ENCODE assay signal across 1 fruit fly cellular context in genomic region chr3L:16442628-16443027, dm6.
A peak's percentile ranks its signal among the peaks of the same experiment; 100 is the strongest.
TF ChIP-seq lines count a peak whose summit lies in the region.

No protein-coding gene starts in this region.

TF ChIP-seq in whole organism, embryonic, 481 proteins besides CTCF, POLR2A, EP300 and RAD21 (continued from another document):
- TF ChIP-seq sens (GFP tag; lab: Kevin White, UChicago) (peak; percentile 23), CG13296 (GFP tag; optimal IDR thresholded peaks at IDR 0.05; lab: Kevin White, UChicago) (no peak), ab (GFP tag; optimal IDR thresholded peaks at IDR 0.05; lab: Kevin White, UChicago) (no peak), CG16815 (GFP tag; optimal IDR thresholded peaks at IDR 0.05; lab: Kevin White, UChicago) (no peak), Kr (GFP tag; optimal IDR thresholded peaks at IDR 0.05; lab: Kevin White, UChicago) (no peak), jumu (GFP tag; optimal IDR thresholded peaks at IDR 0.05; lab: Kevin White, UChicago) (no peak), CG31441 (GFP tag; IDR thresholded peaks at IDR 0.05; lab: Robert Waterston, UW) (peak; percentile 24; the same call in 1 of the 2 replicates), CG2712 (tag; optimal IDR thresholded peaks at IDR 0.05; lab: Kevin White, UChicago) (peak; percentile 22), CG8388 (GFP tag; optimal IDR thresholded peaks at IDR 0.05; lab: Kevin White, UChicago) (peak; percentile 17), CG11504 (tag; optimal IDR thresholded peaks at IDR 0.05; lab: Kevin White, UChicago) (peak; percentile 44), az2 (GFP tag; optimal IDR thresholded peaks at IDR 0.05; lab: Kevin White, UChicago) (peak; percentile 1), CG12391 (tag; optimal IDR thresholded peaks at IDR 0.05; lab: Kevin White, UChicago) (no peak), BEAF-32 (GFP tag; optimal IDR thresholded peaks at IDR 0.05; lab: Kevin White, UChicago) (no peak), lmd (GFP tag; IDR thresholded peaks at IDR 0.05; lab: Robert Waterston, UW) (no peak), CG11696 (GFP tag; IDR thresholded peaks at IDR 0.05; lab: Robert Waterston, UW) (no peak), Tbp (GFP tag; optimal IDR thresholded peaks at IDR 0.05; lab: Kevin White, UChicago) (no peak), otp (GFP tag; IDR thresholded peaks at IDR 0.05; lab: Robert Waterston, UW) (no peak), Dp (GFP tag; optimal IDR thresholded peaks at IDR 0.05; lab: Kevin White, UChicago) (no peak), repo (GFP tag; optimal IDR thresholded peaks at IDR 0.05; lab: Kevin White, UChicago) (no peak), CG9609 (GFP tag; optimal IDR thresholded peaks at IDR 0.05; lab: Kevin White, UChicago) (no peak), Asciz (GFP tag; optimal IDR thresholded peaks at IDR 0.05; lab: Kevin White, UChicago) (peak; percentile 27), CG2678 (tag; optimal IDR thresholded peaks at IDR 0.05; lab: Kevin White, UChicago) (no peak), CG10267 (tag; optimal IDR thresholded peaks at IDR 0.05; lab: Kevin White, UChicago) (no peak), Nf-YB (GFP tag; optimal IDR thresholded peaks at IDR 0.05; lab: Kevin White, UChicago) (no peak), CG11247 (GFP tag; IDR thresholded peaks at IDR 0.05; lab: Robert Waterston, UW) (no peak), CG4360 (GFP tag; IDR thresholded peaks at IDR 0.05; lab: Robert Waterston, UW) (no peak), nerfin-2 (GFP tag; IDR thresholded peaks at IDR 0.05; lab: Robert Waterston, UW; ENCODE audit: partially characterized antibody) (no peak), CHES-1-like (GFP tag; optimal IDR thresholded peaks at IDR 0.05; lab: Kevin White, UChicago) (no peak), CG12071 (GFP tag; optimal IDR thresholded peaks at IDR 0.05; lab: Kevin White, UChicago) (no peak), CG12219 (GFP tag; optimal IDR thresholded peaks at IDR 0.05; lab: Kevin White, UChicago) (no peak), HLH4C (GFP tag; IDR thresholded peaks at IDR 0.05; lab: Robert Waterston, UW; ENCODE audit: partially characterized antibody) (no peak), Chrac-16 (GFP tag; optimal IDR thresholded peaks at IDR 0.05; lab: Kevin White, UChicago) (no peak), Bdp1 (GFP tag; optimal IDR thresholded peaks at IDR 0.05; lab: Kevin White, UChicago) (no peak), CG4730 (GFP tag; IDR thresholded peaks at IDR 0.05; lab: Robert Waterston, UW) (no peak), CG16779 (GFP tag; IDR thresholded peaks at IDR 0.05; lab: Robert Waterston, UW) (no peak), bsh (GFP tag; optimal IDR thresholded peaks at IDR 0.05; lab: Kevin White, UChicago) (peak in 1 of 2 experiments; percentile 44), CG43689 (GFP tag; IDR thresholded peaks at IDR 0.05; lab: Robert Waterston, UW) (no peak), phol (tag; optimal IDR thresholded peaks at IDR 0.05; lab: Kevin White, UChicago) (peak; percentile 41), CG17361 (GFP tag; IDR thresholded peaks at IDR 0.05; lab: Robert Waterston, UW) (0 out of 3 replicates have a peak, but pooled peaks have one; percentile 26), trh (GFP tag; optimal IDR thresholded peaks at IDR 0.05; lab: Kevin White, UChicago) (no peak), CG1603 (tag; optimal IDR thresholded peaks at IDR 0.05; lab: Kevin White, UChicago) (peak; percentile 44), Dll (GFP tag; IDR thresholded peaks at IDR 0.05; lab: Robert Waterston, UW; ENCODE audit: partially characterized antibody) (no peak), CG10979 (tag; optimal IDR thresholded peaks at IDR 0.05; lab: Kevin White, UChicago) (peak; percentile 35), Neu2 (GFP tag; optimal IDR thresholded peaks at IDR 0.05; lab: Kevin White, UChicago; ENCODE audit: borderline replicate concordance) (no peak), CG14860 (GFP tag; IDR thresholded peaks at IDR 0.05; lab: Robert Waterston, UW; ENCODE audit: partially characterized antibody) (no peak), chinmo (GFP tag; IDR thresholded peaks at IDR 0.05; lab: Robert Waterston, UW; ENCODE audit: partially characterized antibody) (no peak), wor (GFP tag; IDR thresholded peaks at IDR 0.05; lab: Robert Waterston, UW) (peak; percentile 45; the same call in 1 of the 2 replicates), CG2889 (GFP tag; IDR thresholded peaks at IDR 0.05; lab: Robert Waterston, UW) (no peak), twi (tag; optimal IDR thresholded peaks at IDR 0.05; lab: Kevin White, UChicago) (no peak), CG6765 (GFP tag; optimal IDR thresholded peaks at IDR 0.05; lab: Kevin White, UChicago) (no peak), ci (GFP tag; IDR thresholded peaks at IDR 0.05; lab: Robert Waterston, UW) (0 out of 3 replicates have a peak, but pooled peaks have one; percentile 25), Bgb (GFP tag; IDR thresholded peaks at IDR 0.05; lab: Robert Waterston, UW; ENCODE audit: partially characterized antibody) (no peak), CG18262 (tag; optimal IDR thresholded peaks at IDR 0.05; lab: Kevin White, UChicago) (peak; percentile 42)
